Fruit fly (Drosophila melanogaster) whole organism, embryonic: ENCODE data around the gene Hecw.

Experiments used
- ATbp ChIP-seq: fragments of 200-800 bp; sonication (Bioruptor generic); optimal IDR thresholded peaks from 2 replicates; lab custom pipeline; 2017; ENCODE audit warnings: missing biosample characterization, mild to moderate bottlenecking, missing genetic modification characterization, missing genetic modification reagents
- CG10267 ChIP-seq: fragments of 200-800 bp; sonication (Bioruptor generic); optimal IDR thresholded peaks from 2 replicates; lab custom pipeline; 2018; ENCODE audit warnings: missing biosample characterization, mild to moderate bottlenecking, missing genetic modification characterization, moderate library complexity
- CG10274 ChIP-seq: fragments of 200-800 bp; sonication (Bioruptor generic); optimal IDR thresholded peaks from 3 replicates; lab custom pipeline; 2017; ENCODE audit warnings: missing biosample characterization, mild to moderate bottlenecking, missing genetic modification characterization
- CG10979 ChIP-seq: fragments of 200-800 bp; sonication (Bioruptor generic); optimal IDR thresholded peaks from 2 replicates; lab custom pipeline; 2018; ENCODE audit warnings: missing biosample characterization, mild to moderate bottlenecking, missing genetic modification characterization, moderate library complexity
- CG11247 ChIP-seq: fragments of 200-800 bp; sonication (Bioruptor generic); IDR thresholded peaks from 2 replicates; pipeline ENCODE4 v1.3.6; 2022; ENCODE audit warnings: missing biosample characterization, missing genetic modification characterization
- CG12659 ChIP-seq: fragments of 200-800 bp; sonication (Bioruptor generic); optimal IDR thresholded peaks from 3 replicates; lab custom pipeline; 2017; ENCODE audit warnings: mild to moderate bottlenecking, missing biosample characterization, missing genetic modification reagents, missing genetic modification characterization
- CG14965 ChIP-seq: fragments of 200-800 bp; sonication (Bioruptor generic); optimal IDR thresholded peaks from 2 replicates; lab custom pipeline; 2016; ENCODE audit warnings: missing biosample characterization, missing genetic modification characterization, borderline replicate concordance
- CG1603 ChIP-seq: fragments of 200-800 bp; sonication (Bioruptor generic); optimal IDR thresholded peaks from 2 replicates; lab custom pipeline; 2019; ENCODE audit warnings: missing biosample characterization, mild to moderate bottlenecking, missing genetic modification characterization, moderate library complexity
- CG16815 ChIP-seq: fragments of 200-800 bp; sonication (Bioruptor generic); optimal IDR thresholded peaks from 3 replicates; lab custom pipeline; 2017; ENCODE audit warnings: missing biosample characterization, mild to moderate bottlenecking, missing genetic modification characterization
- CG18262 ChIP-seq: fragments of 200-800 bp; optimal IDR thresholded peaks from 3 replicates; lab custom pipeline; 2019; ENCODE audit warnings: missing biosample characterization, mild to moderate bottlenecking, missing genetic modification characterization, moderate library complexity
- CG31441 ChIP-seq: fragments of 200-800 bp; sonication (Bioruptor generic); IDR thresholded peaks from 2 replicates; pipeline ENCODE4 v1.3.6; 2022; ENCODE audit warnings: missing biosample characterization, missing genetic modification characterization
- CG33557 ChIP-seq: fragments of 200-800 bp; sonication (Bioruptor generic); optimal IDR thresholded peaks from 2 replicates; lab custom pipeline; 2019; ENCODE audit warnings: missing biosample characterization, mild to moderate bottlenecking, missing genetic modification characterization, moderate library complexity
- CG3407 ChIP-seq: fragments of 200-800 bp; sonication (Bioruptor generic); optimal IDR thresholded peaks from 2 replicates; lab custom pipeline; 2018; ENCODE audit warnings: missing biosample characterization, mild to moderate bottlenecking, missing genetic modification characterization
- CG3847 ChIP-seq: fragments of 200-800 bp; sonication (Bioruptor generic); IDR thresholded peaks from 2 replicates; pipeline ENCODE4 v1.3.6; 2022; ENCODE audit warnings: missing biosample characterization, missing genetic modification characterization
- CG7839 ChIP-seq: fragments of 200-800 bp; sonication (Bioruptor generic); optimal IDR thresholded peaks from 3 replicates; lab custom pipeline; 2018; ENCODE audit warnings: missing biosample characterization, mild to moderate bottlenecking, missing genetic modification characterization, moderate library complexity
- CG7987 ChIP-seq: fragments of 200-800 bp; sonication (Bioruptor generic); optimal IDR thresholded peaks from 2 replicates; lab custom pipeline; 2018; ENCODE audit warnings: missing biosample characterization, mild to moderate bottlenecking, missing genetic modification characterization, moderate library complexity
- CG8478 ChIP-seq: fragments of >200 bp; optimal IDR thresholded peaks from 2 replicates; lab custom pipeline; 2018
- Chrac-16 ChIP-seq: fragments of 200-800 bp; sonication (Bioruptor generic); optimal IDR thresholded peaks from 3 replicates; lab custom pipeline; 2016; ENCODE audit warnings: missing biosample characterization, missing genetic modification characterization
- Drgx ChIP-seq: fragments of 200-800 bp; sonication (Bioruptor generic); IDR thresholded peaks from 2 replicates; pipeline ENCODE4 v1.3.6; 2022; ENCODE audit warnings: missing biosample characterization, missing genetic modification characterization
- GATAe ChIP-seq: fragments of 200-800 bp; sonication (Bioruptor generic); conservative IDR thresholded peaks from 2 replicates; pipeline ENCODE4 v1.3.6; 2022; ENCODE audit warnings: missing biosample characterization, missing genetic modification characterization
- Mad ChIP-seq: fragments of 200-800 bp; sonication (Bioruptor generic); optimal IDR thresholded peaks from 2 replicates; lab custom pipeline; 2016; ENCODE audit warnings: missing biosample characterization, missing genetic modification characterization
- Nf-YB ChIP-seq: fragments of 200-800 bp; sonication (Bioruptor generic); optimal IDR thresholded peaks from 3 replicates; lab custom pipeline; 2019; ENCODE audit warnings: missing biosample characterization, mild to moderate bottlenecking, missing genetic modification characterization, moderate library complexity
- Oli ChIP-seq: fragments of 200-800 bp; sonication (Bioruptor generic); optimal IDR thresholded peaks from 2 replicates; lab custom pipeline; 2018; ENCODE audit warnings: missing biosample characterization, mild to moderate bottlenecking, missing genetic modification characterization, moderate library complexity
- Sry-β ChIP-seq: fragments of 200-800 bp; sonication (Bioruptor generic); optimal IDR thresholded peaks from 2 replicates; lab custom pipeline; 2018; ENCODE audit warnings: missing biosample characterization, mild to moderate bottlenecking, missing genetic modification characterization, moderate library complexity
- Ssrp ChIP-seq: fragments of 200-800 bp; sonication (Bioruptor generic); optimal IDR thresholded peaks from 2 replicates; lab custom pipeline; 2018; ENCODE audit warnings: missing biosample characterization, mild to moderate bottlenecking, missing genetic modification characterization, moderate library complexity
- chif ChIP-seq, 2 experiments: fragments of 200-800 bp; sonication (Bioruptor generic); optimal IDR thresholded peaks; 3 replicates each; lab custom pipeline; 2016; ENCODE audit warnings: missing biosample characterization in 2 of 2, missing genetic modification characterization in 2 of 2
- ci ChIP-seq: fragments of 200-800 bp; sonication (Bioruptor generic); IDR thresholded peaks from 3 replicates; pipeline ENCODE4 v1.3.6; 2022; ENCODE audit warnings: missing biosample characterization, missing genetic modification characterization
- crol ChIP-seq: fragments of 200-800 bp; sonication (Bioruptor generic); IDR thresholded peaks from 2 replicates; pipeline ENCODE4 v1.3.6; 2022; ENCODE audit warnings: missing biosample characterization, missing genetic modification characterization
- danr ChIP-seq: fragments of 200-800 bp; sonication (Bioruptor generic); IDR thresholded peaks from 2 replicates; pipeline ENCODE4 v1.3.6; 2022; ENCODE audit warnings: missing biosample characterization, missing genetic modification characterization
- ewg ChIP-seq: fragments of 200-800 bp; sonication (Bioruptor generic); optimal IDR thresholded peaks from 3 replicates; lab custom pipeline; 2017; ENCODE audit warnings: mild to moderate bottlenecking, missing biosample characterization, missing genetic modification reagents, missing genetic modification characterization
- fd102C ChIP-seq: fragments of 200-800 bp; sonication (Bioruptor generic); optimal IDR thresholded peaks from 2 replicates; lab custom pipeline; 2018; ENCODE audit warnings: missing biosample characterization, mild to moderate bottlenecking, missing genetic modification characterization, moderate library complexity
- fru ChIP-seq: fragments of >200 bp; optimal IDR thresholded peaks from 2 replicates; lab custom pipeline; 2017
- jumu ChIP-seq: fragments of 200-800 bp; sonication (Bioruptor generic); optimal IDR thresholded peaks from 3 replicates; lab custom pipeline; 2016; ENCODE audit warnings: missing biosample characterization, missing genetic modification characterization
- lbe ChIP-seq: fragments of 200-800 bp; sonication (Bioruptor generic); optimal IDR thresholded peaks from 2 replicates; lab custom pipeline; 2016; ENCODE audit warnings: missing biosample characterization, mild to moderate bottlenecking, missing genetic modification characterization
- nerfin-1 ChIP-seq: fragments of 200-800 bp; sonication (Bioruptor generic); optimal IDR thresholded peaks from 3 replicates; lab custom pipeline; 2019; ENCODE audit warnings: missing biosample characterization, mild to moderate bottlenecking, missing genetic modification characterization, moderate library complexity
- nmo ChIP-seq: fragments of 200-800 bp; sonication (Bioruptor generic); optimal IDR thresholded peaks from 2 replicates; lab custom pipeline; 2018; ENCODE audit warnings: missing biosample characterization, mild to moderate bottlenecking, missing genetic modification characterization, moderate library complexity
- onecut ChIP-seq: fragments of 200-800 bp; sonication (Bioruptor generic); IDR thresholded peaks from 2 replicates; pipeline ENCODE4 v1.3.6; 2022; ENCODE audit warnings: missing biosample characterization, missing genetic modification characterization
- org-1 ChIP-seq: fragments of 200-800 bp; sonication (Bioruptor generic); optimal IDR thresholded peaks from 2 replicates; lab custom pipeline; 2017; ENCODE audit warnings: missing biosample characterization, missing genetic modification characterization
- pan ChIP-seq, 4 experiments: fragments of >200 bp in 3 of 4; fragments of 200-800 bp in 1 of 4; sonication (Bioruptor generic) in 1 of 4; optimal IDR thresholded peaks in 3 of 4; IDR thresholded peaks in 1 of 4; 2 replicates each; pipeline versions ENCODE4 v1.3.6 to Lab custom; 2017 to 2022; ENCODE audit warnings: missing biosample characterization in 2 of 4, missing genetic modification characterization in 2 of 4, mixed read lengths in 1 of 4
- pum ChIP-seq: fragments of 200-800 bp; sonication (Bioruptor generic); optimal IDR thresholded peaks from 2 replicates; lab custom pipeline; 2016; ENCODE audit warnings: missing biosample characterization, missing genetic modification characterization
- sob ChIP-seq: fragments of 200-800 bp; sonication (Bioruptor generic); IDR thresholded peaks from 2 replicates; pipeline ENCODE4 v1.3.6; 2022; ENCODE audit warnings: missing biosample characterization, missing genetic modification characterization
- sqz ChIP-seq: fragments of 200-800 bp; sonication (Bioruptor generic); optimal IDR thresholded peaks from 3 replicates; lab custom pipeline; 2018; ENCODE audit warnings: missing biosample characterization, mild to moderate bottlenecking, missing genetic modification characterization
- sug ChIP-seq: fragments of 200-800 bp; optimal IDR thresholded peaks from 2 replicates; lab custom pipeline; 2019; ENCODE audit warnings: missing biosample characterization, mild to moderate bottlenecking, missing genetic modification characterization, moderate library complexity
- unpg ChIP-seq: fragments of 200-800 bp; sonication (Bioruptor generic); optimal IDR thresholded peaks from 3 replicates; lab custom pipeline; 2018; ENCODE audit warnings: missing biosample characterization, mild to moderate bottlenecking, missing genetic modification characterization, moderate library complexity
- wdn ChIP-seq: fragments of 200-800 bp; sonication (Bioruptor generic); IDR thresholded peaks from 2 replicates; pipeline ENCODE4 v1.3.6; 2022; ENCODE audit warnings: missing biosample characterization, missing genetic modification characterization

Hecw gene

DNA sequence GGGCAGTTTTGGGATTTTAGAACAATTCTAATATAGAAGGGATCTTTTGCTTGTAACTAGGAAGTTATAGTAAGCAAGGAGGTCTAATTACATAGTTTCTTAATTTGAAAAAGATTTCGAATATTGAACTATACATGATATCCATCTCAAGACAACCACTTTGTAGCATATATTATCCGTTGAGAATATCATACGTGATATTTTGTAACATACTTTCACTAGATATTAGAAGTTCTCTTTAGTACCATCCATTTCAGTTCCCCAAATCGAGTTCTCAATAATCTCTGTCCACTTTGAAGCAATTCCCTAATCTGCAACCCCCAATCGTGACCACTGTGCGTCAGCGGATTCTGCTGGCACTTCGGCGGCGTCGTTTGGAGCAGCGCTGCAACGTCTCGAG, 6.7 kb downstream of the Hecw start (continued):
- no peak for TF ChIP-seq CG3847 (GFP tag; lab: Robert Waterston, UW)
- TF ChIP-seq CG16815: peak; percentile 38
- peak; percentile 52 for TF ChIP-seq Oli (tag; lab: Kevin White, UChicago)
- no peak for TF ChIP-seq Sry-β
- peak; percentile 35 for TF ChIP-seq Ssrp
- TF ChIP-seq Chrac-16 (GFP tag; lab: Kevin White, UChicago): peak; percentile 16
- 0 out of 2 replicates have a peak, but pooled peaks have one; percentile 17 for TF ChIP-seq danr (GFP tag; lab: Robert Waterston, UW)
- peak; percentile 37 for TF ChIP-seq ATbp (GFP tag; lab: Kevin White, UChicago)
- TF ChIP-seq CG1603: no peak
- peak; percentile 4 for TF ChIP-seq nerfin-1
- no peak for TF ChIP-seq fd102C
- peak; percentile 6 for TF ChIP-seq ewg (GFP tag; lab: Kevin White, UChicago)
- TF ChIP-seq CG8478 (lab: Kevin White, UChicago): no peak
- TF ChIP-seq CG10267 (tag; lab: Kevin White, UChicago): peak; percentile 32
- no peak for TF ChIP-seq sqz (GFP tag; lab: Kevin White, UChicago)
- TF ChIP-seq CG11247 (GFP tag; lab: Robert Waterston, UW): no peak
- TF ChIP-seq pan (optimal IDR thresholded peaks at IDR 0.05; lab: Kevin White, UChicago): no peak
- peak in 1 of 2 experiments; percentile 5 for TF ChIP-seq pan (GFP tag; optimal IDR thresholded peaks at IDR 0.05 in 1 of 2, IDR thresholded peaks at IDR 0.05 in 1 of 2)
- TF ChIP-seq CG7839 (tag; lab: Kevin White, UChicago): peak; percentile 38
- peak; percentile 32 for TF ChIP-seq org-1 (GFP tag; lab: Kevin White, UChicago)
- 0 out of 2 replicates have a peak, but pooled peaks have one; percentile 11 for TF ChIP-seq Drgx (GFP tag; lab: Robert Waterston, UW)
- peak; percentile 23 for TF ChIP-seq pum (GFP tag; lab: Kevin White, UChicago)
- TF ChIP-seq fru: no peak
- TF ChIP-seq nmo (GFP tag; lab: Kevin White, UChicago): peak; percentile 60
- no peak for TF ChIP-seq wdn (GFP tag; lab: Robert Waterston, UW)
- peak; percentile 11 for TF ChIP-seq CG3407 (GFP tag; lab: Kevin White, UChicago)
- peak in 1 of 2 experiments; percentile 1 for TF ChIP-seq chif (GFP tag; optimal IDR thresholded peaks at IDR 0.05; lab: Kevin White, UChicago)
- peak; percentile 15 for TF ChIP-seq CG33557 (GFP tag; lab: Kevin White, UChicago)
- TF ChIP-seq CG10979 (tag; lab: Kevin White, UChicago): peak; percentile 68
- no peak for TF ChIP-seq lbe
- TF ChIP-seq CG7987 (GFP tag; lab: Kevin White, UChicago): no peak
- no peak for TF ChIP-seq Mad (GFP tag; lab: Kevin White, UChicago)
- TF ChIP-seq CG18262 (tag; lab: Kevin White, UChicago): peak; percentile 67
- TF ChIP-seq jumu (GFP tag; lab: Kevin White, UChicago): no peak
- TF ChIP-seq CG31441 (GFP tag; lab: Robert Waterston, UW): peak; percentile 38
- TF ChIP-seq CG12659 (GFP tag; lab: Kevin White, UChicago): peak; percentile 13
- no peak for TF ChIP-seq sob (GFP tag; lab: Robert Waterston, UW)
- no peak for TF ChIP-seq CG10274
- TF ChIP-seq Nf-YB (GFP tag; lab: Kevin White, UChicago): no peak

DNA sequence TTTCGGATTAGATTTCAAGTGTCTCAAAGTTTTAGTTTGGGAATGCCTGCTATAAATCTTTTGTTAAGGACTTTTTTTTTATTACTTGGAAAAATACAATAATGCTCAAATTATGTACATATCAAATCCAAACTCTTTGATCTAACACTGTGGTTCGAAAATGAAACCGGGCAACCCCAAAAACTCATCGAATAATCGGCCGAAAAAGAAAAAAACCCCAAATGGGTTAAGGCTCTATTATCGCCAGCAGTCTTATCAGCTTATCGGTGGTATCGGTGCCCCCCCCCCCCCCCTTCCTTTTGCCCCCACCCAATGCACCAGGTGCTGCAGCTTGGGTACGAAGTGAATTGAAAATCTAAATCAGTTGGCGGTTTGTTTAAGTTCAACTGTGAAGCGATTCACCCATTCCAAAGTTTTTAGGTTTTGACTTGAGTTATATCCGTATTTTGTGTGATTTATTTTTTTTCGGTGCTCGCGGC, 8.9 kb downstream of the Hecw start:
- TF ChIP-seq unpg (GFP tag; lab: Kevin White, UChicago) (no peak), crol (GFP tag; lab: Robert Waterston, UW) (peak; percentile 52; the same call in 1 of the 2 replicates), sug (tag; lab: Kevin White, UChicago) (peak; percentile 7), onecut (GFP tag; lab: Robert Waterston, UW) (no peak), GATAe (GFP tag; lab: Robert Waterston, UW) (peak; percentile 58; the same call in 1 of the 2 replicates), Nf-YB (GFP tag; lab: Kevin White, UChicago) (no peak), ci (0 out of 3 replicates have a peak, but pooled peaks have one; percentile 21), CG14965 (no peak)
- TF ChIP-seq, all 482 proteins: peak for 4
